Fruit fly (Drosophila melanogaster): ENCODE data around the gene CG33995.

Gene CG33995

dm6 chr2L:4999389-5000032, 43.6 kb upstream of the CG33995 start (continued):
- TF ChIP-seq kah (GFP tag; optimal IDR thresholded peaks at IDR 0.05): peak; percentile 29
- peak; percentile 65 for TF ChIP-seq CG18262 (tag; optimal IDR thresholded peaks at IDR 0.05)
- TF ChIP-seq wek (GFP tag; optimal IDR thresholded peaks at IDR 0.05): no peak
- TF ChIP-seq disco-r (GFP tag; optimal IDR thresholded peaks at IDR 0.05): no peak
- TF ChIP-seq gcm (GFP tag; optimal IDR thresholded peaks at IDR 0.05): no peak
- peak; percentile 56 for TF ChIP-seq slp2 (GFP tag; optimal IDR thresholded peaks at IDR 0.05)
- TF ChIP-seq MBD-R2 (GFP tag; IDR thresholded peaks at IDR 0.05): peak; percentile 48; the same call in 1 of the 2 replicates
- peak; percentile 29 for TF ChIP-seq her (GFP tag; optimal IDR thresholded peaks at IDR 0.05)
- TF ChIP-seq so (GFP tag; IDR thresholded peaks at IDR 0.05): peak; percentile 70; the same call in 1 of the 3 replicates
- TF ChIP-seq fu2 (GFP tag; optimal IDR thresholded peaks at IDR 0.05): peak; percentile 21
- peak in 1 of 3 experiments; percentile 47 for TF ChIP-seq lola (GFP tag; optimal IDR thresholded peaks at IDR 0.05)
- no peak for TF ChIP-seq Lim3 (GFP tag; IDR thresholded peaks at IDR 0.05)
- peak; percentile 60; the same call in 1 of the 2 replicates for TF ChIP-seq chm (GFP tag; IDR thresholded peaks at IDR 0.05)
- no peak for TF ChIP-seq CG1832 (GFP tag; optimal IDR thresholded peaks at IDR 0.05)
- TF ChIP-seq CG3847 (GFP tag; IDR thresholded peaks at IDR 0.05): peak; percentile 57; the same call in 1 of the 2 replicates
- TF ChIP-seq CG4282 (GFP tag; optimal IDR thresholded peaks at IDR 0.05): no peak
- TF ChIP-seq CG33557 (GFP tag; optimal IDR thresholded peaks at IDR 0.05): peak; percentile 13
- TF ChIP-seq Lpt (GFP tag; optimal IDR thresholded peaks at IDR 0.05): no peak
- peak; percentile 38 for TF ChIP-seq maf-S (GFP tag; optimal IDR thresholded peaks at IDR 0.05)
- TF ChIP-seq CG30020 (tag; optimal IDR thresholded peaks at IDR 0.05): no peak
- peak; percentile 81 for TF ChIP-seq ci (GFP tag; IDR thresholded peaks at IDR 0.05)
- TF ChIP-seq salm (tag; optimal IDR thresholded peaks at IDR 0.05): peak; percentile 59
- peak; percentile 19 for TF ChIP-seq eyg (GFP tag; optimal IDR thresholded peaks at IDR 0.05)
- peak; percentile 55 for TF ChIP-seq CG13624 (GFP tag; optimal IDR thresholded peaks at IDR 0.05)
- peak; percentile 78 for TF ChIP-seq sisA (GFP tag; IDR thresholded peaks at IDR 0.05)
- TF ChIP-seq Med (GFP tag): peak; percentile 96
- TF ChIP-seq CG17328 (GFP tag; IDR thresholded peaks at IDR 0.05): peak; percentile 74
- TF ChIP-seq Hsf (GFP tag; optimal IDR thresholded peaks at IDR 0.05): peak; percentile 68
- no peak for TF ChIP-seq HmgD (GFP tag; optimal IDR thresholded peaks at IDR 0.05)
- TF ChIP-seq CG4328 (GFP tag; optimal IDR thresholded peaks at IDR 0.05): peak; percentile 31
- TF ChIP-seq Rfx (GFP tag; IDR thresholded peaks at IDR 0.05): peak; percentile 86
- peak; percentile 55 for TF ChIP-seq PHDP (tag; optimal IDR thresholded peaks at IDR 0.05)
- TF ChIP-seq CG4404 (GFP tag; IDR thresholded peaks at IDR 0.05): peak; percentile 78
- TF ChIP-seq bsh (GFP tag; optimal IDR thresholded peaks at IDR 0.05): peak; percentile 18 to 74
- 0 out of 2 replicates have a peak, but pooled peaks have one; percentile 63 for TF ChIP-seq CG16779 (GFP tag; IDR thresholded peaks at IDR 0.05)
- TF ChIP-seq CG12744 (GFP tag; optimal IDR thresholded peaks at IDR 0.05): no peak
- peak; percentile 73 for TF ChIP-seq unpg (GFP tag; optimal IDR thresholded peaks at IDR 0.05)
- TF ChIP-seq NC2α (GFP tag; optimal IDR thresholded peaks at IDR 0.05): peak; percentile 14
- TF ChIP-seq Atf6 (GFP tag; IDR thresholded peaks at IDR 0.05): peak; percentile 70; the same call in 1 of the 2 replicates
- peak; percentile 73 for TF ChIP-seq Xrp1 (GFP tag; IDR thresholded peaks at IDR 0.05)
- TF ChIP-seq CG13296 (GFP tag; optimal IDR thresholded peaks at IDR 0.05): peak; percentile 36
- TF ChIP-seq CG32532 (GFP tag; IDR thresholded peaks at IDR 0.05): peak; percentile 84
- peak; percentile 72 for TF ChIP-seq Aef1 (GFP tag; IDR thresholded peaks at IDR 0.05)
- no peak for TF ChIP-seq CG3065 (GFP tag; optimal IDR thresholded peaks at IDR 0.05)
- no peak for TF ChIP-seq pita (GFP tag; optimal IDR thresholded peaks at IDR 0.05)
- peak; percentile 37 for TF ChIP-seq CG1792 (GFP tag; optimal IDR thresholded peaks at IDR 0.05)
- TF ChIP-seq CG12219 (GFP tag; optimal IDR thresholded peaks at IDR 0.05): peak; percentile 58
- TF ChIP-seq Chrac-16 (GFP tag; optimal IDR thresholded peaks at IDR 0.05): peak; percentile 74
- no peak for TF ChIP-seq CG12299 (tag; optimal IDR thresholded peaks at IDR 0.05)
- peak; percentile 26 for TF ChIP-seq CTCF (GFP tag; optimal IDR thresholded peaks at IDR 0.05)
- TF ChIP-seq HLH4C (GFP tag; IDR thresholded peaks at IDR 0.05; ENCODE audit: partially characterized antibody): no peak

All from whole organism, embryonic.